Worm (Caenorhabditis elegans) whole organism, young adult: ENCODE measurements around the gene ZK1321.1.

Experiments used
- ama-1 ChIP-seq, 3 experiments: fragments of 150-350 bp in 1 of 3; sonication (generic microtip) in 2 of 3; optimal IDR thresholded peaks; 2 replicates each; lab custom pipeline; 2014 to 2018; ENCODE audit warnings: missing biosample characterization in 2 of 3, missing genetic modification characterization in 2 of 3, missing genetic modification reagents in 2 of 3
- aptf-3 ChIP-seq: fragments of 200-800 bp; sonication (Bioruptor generic); IDR thresholded peaks from 2 replicates; pipeline ENCODE4 v1.3.6; 2022; ENCODE audit warnings: missing genetic modification characterization, missing compliant biosample characterization
- let-607 ChIP-seq, 2 experiments: fragments of 200-800 bp in 1 of 2; sonication (Bioruptor generic) in 1 of 2; sonication (generic microtip) in 1 of 2; optimal IDR thresholded peaks; 2 replicates each; lab custom pipeline; 2016 to 2018; ENCODE audit warnings: mild to moderate bottlenecking in 2 of 2, missing compliant biosample characterization in 2 of 2, missing genetic modification characterization in 2 of 2, moderate library complexity in 2 of 2, missing genotype in 1 of 2
- repo-1 ChIP-seq: sonication (generic microtip); optimal IDR thresholded peaks from 2 replicates; lab custom pipeline; 2017; ENCODE audit warnings: mild to moderate bottlenecking, missing genetic modification characterization, missing compliant biosample characterization
- snpc-4 ChIP-seq, 5 experiments: fragments of 150-350 bp in 1 of 5; sonication (generic microtip) in 4 of 5; optimal IDR thresholded peaks; 2 replicates each; lab custom pipeline; 2014 to 2018; ENCODE audit warnings: missing genetic modification characterization in 5 of 5, missing biosample characterization in 3 of 5, antibody characterized with exemption in 2 of 5, mild to moderate bottlenecking in 2 of 5, missing compliant biosample characterization in 2 of 5, missing genotype in 2 of 5, moderate library complexity in 2 of 5, missing genetic modification reagents in 1 of 5

DNA sequence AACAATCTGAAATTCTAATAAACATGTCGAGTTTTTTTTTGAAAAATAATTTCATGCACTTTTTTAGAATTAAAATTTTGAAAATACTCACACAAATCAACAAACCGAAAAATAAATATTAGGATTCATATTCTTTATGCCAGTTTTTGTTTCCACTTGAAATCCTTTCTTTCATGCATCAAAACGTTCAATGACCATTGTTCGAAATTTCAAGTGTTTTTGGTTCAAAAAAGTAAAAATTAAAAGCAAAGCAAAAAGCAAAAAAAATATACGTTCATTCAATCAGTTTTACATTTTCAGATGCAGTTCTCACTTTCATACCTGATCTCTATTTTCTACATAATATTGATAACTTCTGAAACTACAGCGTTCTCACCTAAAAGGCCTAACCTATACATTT is at the start of gene ZK1321.1:
- no peak for TF ChIP-seq ama-1 (optimal IDR thresholded peaks at IDR 0.05; lab: Kevin White, UChicago)
- TF ChIP-seq ama-1 (GFP tag; optimal IDR thresholded peaks at IDR 0.05; lab: Kevin White, UChicago) = no peak
- TF ChIP-seq repo-1 (tag; lab: Kevin White, UChicago) = no peak
- no peak for TF ChIP-seq aptf-3 (GFP tag; lab: Robert Waterston, UW)
- TF ChIP-seq snpc-4 (GFP tag; optimal IDR thresholded peaks at IDR 0.05; lab: Kevin White, UChicago) = no peak
- TF ChIP-seq snpc-4 (tag; optimal IDR thresholded peaks at IDR 0.05; lab: Kevin White, UChicago) = no peak
- TF ChIP-seq let-607 (tag; optimal IDR thresholded peaks at IDR 0.05; lab: Kevin White, UChicago) = no peak
